Worm (Caenorhabditis elegans) whole organism, L4/young adult: ENCODE measurements around the gene Y54G11A.19.

ENCODE experiments used
- W03F9.2 ChIP-seq: fragments of 150-350 bp; optimal IDR thresholded peaks from 2 replicates; lab custom pipeline; 2014; ENCODE audit warnings: missing biosample characterization, missing genetic modification characterization
- dao-5 ChIP-seq: sonication (generic microtip); optimal IDR thresholded peaks from 2 replicates; lab custom pipeline; 2016; ENCODE audit warnings: missing genotype, missing genetic modification characterization, moderate library complexity, missing compliant biosample characterization
- him-1 ChIP-seq: sonication (generic microtip); optimal IDR thresholded peaks from 2 replicates; lab custom pipeline; 2016; ENCODE audit warnings: missing genotype, missing genetic modification reagents, missing genetic modification characterization, missing compliant biosample characterization

- TF ChIP-seq dao-5 (tag; lab: Kevin White, UChicago) (no peak), W03F9.2 (tag; lab: Kevin White, UChicago) (no peak), him-1 (no peak)
These were observed 37.7 kb upstream of the Y54G11A.19 start for ce11 chrII:14294390-14294789.
